Worm (Caenorhabditis elegans) whole organism, L3 larva: ENCODE data around the gene M195.2.

ENCODE experiments used
- aly-2 ChIP-seq: fragments of 150-350 bp; optimal IDR thresholded peaks from 2 replicates; lab custom pipeline; 2014; ENCODE audit warnings: missing biosample characterization, missing genetic modification characterization
- ceh-16 ChIP-seq: sonication (generic microtip); optimal IDR thresholded peaks from 2 replicates; lab custom pipeline; 2017; ENCODE audit warnings: missing biosample characterization, missing genetic modification characterization
- ceh-28 ChIP-seq: fragments of 150-350 bp; optimal IDR thresholded peaks from 2 replicates; lab custom pipeline; 2014; ENCODE audit warnings: missing biosample characterization, missing genetic modification reagents, missing genetic modification characterization
- ceh-9 ChIP-seq: sonication (generic microtip); optimal IDR thresholded peaks from 2 replicates; lab custom pipeline; 2018; ENCODE audit warnings: missing biosample characterization, missing genetic modification characterization
- daf-12 ChIP-seq: fragments of 150-350 bp; optimal IDR thresholded peaks from 2 replicates; lab custom pipeline; 2014; ENCODE audit warnings: missing biosample characterization, missing genetic modification reagents, missing genetic modification characterization
- egl-27 ChIP-seq: sonication (generic microtip); optimal IDR thresholded peaks from 4 replicates; lab custom pipeline; 2017; ENCODE audit warnings: missing biosample characterization, missing genetic modification reagents, missing genetic modification characterization
- egl-5 ChIP-seq: fragments of 150-350 bp; optimal IDR thresholded peaks from 2 replicates; lab custom pipeline; 2017; ENCODE audit warnings: missing biosample characterization, missing genetic modification reagents, missing genetic modification characterization, inconsistent platforms
- elt-1 ChIP-seq: fragments of 150-350 bp; optimal IDR thresholded peaks from 2 replicates; lab custom pipeline; 2014; ENCODE audit warnings: missing biosample characterization, missing genetic modification characterization
- elt-2 ChIP-seq: sonication (generic microtip); optimal IDR thresholded peaks from 2 replicates; lab custom pipeline; 2016; ENCODE audit warnings: missing genetic modification reagents, mild to moderate bottlenecking, missing genetic modification characterization, missing compliant biosample characterization
- elt-3 ChIP-seq, 3 experiments: fragments of 150-350 bp in 1 of 3; sonication (generic microtip) in 2 of 3; optimal IDR thresholded peaks; 2 replicates in 2 of 3; 4 replicates in 1 of 3; lab custom pipeline; 2014 to 2017; ENCODE audit warnings: missing biosample characterization in 3 of 3, missing genetic modification characterization in 3 of 3
- eor-1 ChIP-seq, 2 experiments: fragments of 150-350 bp; optimal IDR thresholded peaks; 2 replicates each; lab custom pipeline; 2014 to 2018; ENCODE audit warnings: missing biosample characterization in 2 of 2, missing genetic modification characterization in 2 of 2
- fkh-2 ChIP-seq: fragments of 150-350 bp; optimal IDR thresholded peaks from 2 replicates; lab custom pipeline; 2014; ENCODE audit warnings: missing biosample characterization, missing genetic modification reagents, missing genetic modification characterization
- fos-1 ChIP-seq: fragments of 150-350 bp; optimal IDR thresholded peaks from 2 replicates; lab custom pipeline; 2014; ENCODE audit warnings: missing biosample characterization, missing genetic modification characterization
- hmg-11 ChIP-seq: sonication (generic microtip); optimal IDR thresholded peaks from 2 replicates; lab custom pipeline; 2016; ENCODE audit warnings: missing genetic modification characterization, missing compliant biosample characterization
- lin-15B ChIP-seq: fragments of 150-350 bp; optimal IDR thresholded peaks from 2 replicates; lab custom pipeline; 2014; ENCODE audit warnings: missing biosample characterization, missing genetic modification characterization
- lin-39 ChIP-seq: fragments of 150-350 bp; optimal IDR thresholded peaks from 2 replicates; lab custom pipeline; 2018; ENCODE audit warnings: missing biosample characterization, missing genetic modification reagents, missing genetic modification characterization
- mml-1 ChIP-seq: fragments of 150-350 bp; sonication (generic microtip); optimal IDR thresholded peaks from 3 replicates; lab custom pipeline; 2014; ENCODE audit warnings: missing biosample characterization, missing genetic modification characterization
- nhr-11 ChIP-seq: fragments of 150-350 bp; optimal IDR thresholded peaks from 2 replicates; lab custom pipeline; 2014; ENCODE audit warnings: missing biosample characterization, missing genetic modification characterization
- nhr-12 ChIP-seq: fragments of 150-350 bp; optimal IDR thresholded peaks from 2 replicates; lab custom pipeline; 2014; ENCODE audit warnings: missing biosample characterization, missing genetic modification characterization
- nhr-25 ChIP-seq: sonication (generic microtip); optimal IDR thresholded peaks from 2 replicates; lab custom pipeline; 2017; ENCODE audit warnings: missing biosample characterization, missing genetic modification characterization
- pha-4 ChIP-seq: fragments of 150-350 bp; optimal IDR thresholded peaks from 2 replicates; lab custom pipeline; 2014; ENCODE audit warnings: missing biosample characterization, missing genetic modification reagents, missing genetic modification characterization
- pqm-1 ChIP-seq: fragments of 150-350 bp; optimal IDR thresholded peaks from 2 replicates; lab custom pipeline; 2017; ENCODE audit warnings: missing biosample characterization, missing genetic modification characterization, inconsistent platforms
- skn-1 ChIP-seq: fragments of 150-350 bp; optimal IDR thresholded peaks from 2 replicates; lab custom pipeline; 2014; ENCODE audit warnings: missing biosample characterization, missing genetic modification characterization
- snpc-4 ChIP-seq: fragments of 150-350 bp; optimal IDR thresholded peaks from 2 replicates; lab custom pipeline; 2014; ENCODE audit warnings: missing biosample characterization, missing genetic modification characterization
- tbx-2 ChIP-seq: sonication (generic microtip); optimal IDR thresholded peaks from 2 replicates; lab custom pipeline; 2016; ENCODE audit warnings: mild to moderate bottlenecking, missing genetic modification characterization, missing compliant biosample characterization
- unc-39 ChIP-seq: sonication (generic microtip); optimal IDR thresholded peaks from 4 replicates; lab custom pipeline; 2017; ENCODE audit warnings: missing biosample characterization, missing genetic modification characterization
- unc-62 ChIP-seq: fragments of 150-350 bp; sonication (generic microtip); optimal IDR thresholded peaks from 4 replicates; lab custom pipeline; 2014; ENCODE audit warnings: missing biosample characterization, missing genetic modification reagents, missing genetic modification characterization
- zag-1 ChIP-seq: fragments of 150-350 bp; optimal IDR thresholded peaks from 2 replicates; lab custom pipeline; 2014; ENCODE audit warnings: missing biosample characterization, missing genetic modification characterization
- ztf-11 ChIP-seq: fragments of 150-350 bp; optimal IDR thresholded peaks from 2 replicates; lab custom pipeline; 2014; ENCODE audit warnings: missing biosample characterization, missing genetic modification characterization
- ztf-4 ChIP-seq: fragments of 150-350 bp; optimal IDR thresholded peaks from 2 replicates; lab custom pipeline; 2014; ENCODE audit warnings: missing biosample characterization, missing genetic modification characterization

The M195.2 gene

DNA sequence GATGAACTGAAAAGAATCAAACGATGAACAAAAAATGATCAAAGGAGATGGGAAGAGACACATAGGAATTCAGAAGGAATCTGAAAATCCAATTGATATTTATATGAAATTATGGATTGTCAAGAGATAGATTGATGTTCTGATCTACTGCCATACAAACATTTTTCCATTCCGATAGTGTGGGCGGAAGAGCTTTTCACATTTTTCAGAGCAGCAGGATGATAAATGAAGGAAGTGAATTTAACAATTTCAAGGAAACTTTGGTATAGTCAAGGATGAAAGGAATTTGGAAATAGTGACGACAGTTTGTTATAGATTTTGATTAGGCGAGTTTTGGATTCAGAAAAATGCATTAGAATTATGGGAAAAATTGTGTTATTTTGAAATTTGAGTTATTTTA, 44.8 kb downstream of the M195.2 start, which contains the start of gene ubc-24:
ubc-24 (plus strand) TSS at position 301 of the 400 bp plus-strand sequence.
- TF ChIP-seq ceh-16 (tag; lab: Kevin White, UChicago): no peak
- TF ChIP-seq egl-5 (tag; lab: Kevin White, UChicago): no peak
- no peak for TF ChIP-seq unc-62
- no peak for TF ChIP-seq hmg-11 (tag; lab: Kevin White, UChicago)
- TF ChIP-seq elt-1 (tag; lab: Kevin White, UChicago): no peak
- TF ChIP-seq lin-15B: no peak

DNA sequence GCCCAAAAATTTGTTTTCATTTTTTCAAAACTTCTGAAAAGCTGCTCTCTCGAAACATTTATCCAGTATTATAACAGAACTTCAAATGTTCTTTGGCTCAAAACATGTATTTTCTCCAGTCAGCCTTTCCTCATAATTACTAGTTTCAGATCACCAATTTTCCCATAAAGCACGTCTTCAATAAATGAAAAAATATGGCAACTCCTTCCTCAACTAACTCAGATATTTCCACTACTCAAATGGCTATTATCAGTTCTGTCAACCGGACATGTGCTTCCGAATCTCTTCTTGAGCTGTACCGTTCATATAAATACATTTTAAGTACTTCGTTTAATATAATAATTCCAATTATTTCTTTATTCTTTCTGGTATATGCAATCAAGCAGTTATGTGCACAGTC, 46.9 kb downstream of the M195.2 start, which contains the start of gene sra-13:
sra-13 (plus strand) TSS at position 195 of the 400 bp plus-strand sequence.
- TF ChIP-seq lin-15B: no peak
- TF ChIP-seq pha-4 (tag; lab: Kevin White, UChicago): no peak
- no peak for TF ChIP-seq elt-2 (tag; lab: Kevin White, UChicago)
- no peak for TF ChIP-seq ztf-11 (tag; lab: Kevin White, UChicago)
- no peak for TF ChIP-seq zag-1 (tag; lab: Kevin White, UChicago)
- TF ChIP-seq elt-1 (tag; lab: Kevin White, UChicago): no peak
- TF ChIP-seq egl-5 (tag; lab: Kevin White, UChicago): no peak
- TF ChIP-seq tbx-2 (tag; lab: Kevin White, UChicago): no peak
- TF ChIP-seq ztf-4: no peak
- TF ChIP-seq eor-1 (tag; optimal IDR thresholded peaks at IDR 0.05; lab: Kevin White, UChicago): no peak
- no peak for TF ChIP-seq fos-1 (tag; lab: Kevin White, UChicago)
- TF ChIP-seq elt-3 (tag; optimal IDR thresholded peaks at IDR 0.05; lab: Kevin White, UChicago): no peak
- TF ChIP-seq nhr-12 (tag; lab: Kevin White, UChicago): no peak
- TF ChIP-seq ceh-28 (tag; lab: Kevin White, UChicago): no peak
- TF ChIP-seq egl-27 (tag; lab: Kevin White, UChicago): no peak
- TF ChIP-seq nhr-11 (tag; lab: Kevin White, UChicago): no peak
- no peak for TF ChIP-seq unc-39 (tag; lab: Kevin White, UChicago)
- no peak for TF ChIP-seq daf-12 (tag; lab: Kevin White, UChicago)
- TF ChIP-seq ceh-9 (tag; lab: Kevin White, UChicago): no peak

DNA sequence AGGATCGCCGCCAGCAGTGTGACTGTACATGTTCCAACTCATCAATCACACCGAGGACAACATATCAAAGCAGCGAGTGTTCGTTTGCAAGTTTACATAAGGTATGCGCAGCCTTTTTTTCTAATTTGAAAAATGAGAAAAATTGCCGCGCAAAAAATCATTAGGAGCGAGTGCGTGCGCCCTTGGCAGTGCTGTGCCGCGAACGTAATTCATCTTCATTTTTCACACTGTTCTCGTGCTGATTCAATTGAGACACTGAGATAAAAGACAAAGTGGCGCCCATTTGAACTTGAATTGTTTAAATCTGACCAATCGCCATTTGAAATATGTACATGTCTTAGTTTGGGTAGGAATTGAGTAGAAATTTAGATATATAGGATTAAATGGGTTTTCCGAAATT, 49.0 kb downstream of the M195.2 start:
- no peak for TF ChIP-seq skn-1 (tag; lab: Kevin White, UChicago)
- TF ChIP-seq snpc-4 (tag; lab: Kevin White, UChicago): no peak
- no peak for TF ChIP-seq aly-2 (tag; lab: Kevin White, UChicago)
- TF ChIP-seq elt-1 (tag; lab: Kevin White, UChicago): no peak
- TF ChIP-seq fkh-2 (tag; lab: Kevin White, UChicago): no peak
- TF ChIP-seq nhr-25 (tag; lab: Kevin White, UChicago): peak; percentile 50
- no peak for TF ChIP-seq ceh-28 (tag; lab: Kevin White, UChicago)
- peak; percentile 64 for TF ChIP-seq lin-39 (tag; lab: Kevin White, UChicago)
- TF ChIP-seq, all 47 proteins: peak for 2

DNA sequence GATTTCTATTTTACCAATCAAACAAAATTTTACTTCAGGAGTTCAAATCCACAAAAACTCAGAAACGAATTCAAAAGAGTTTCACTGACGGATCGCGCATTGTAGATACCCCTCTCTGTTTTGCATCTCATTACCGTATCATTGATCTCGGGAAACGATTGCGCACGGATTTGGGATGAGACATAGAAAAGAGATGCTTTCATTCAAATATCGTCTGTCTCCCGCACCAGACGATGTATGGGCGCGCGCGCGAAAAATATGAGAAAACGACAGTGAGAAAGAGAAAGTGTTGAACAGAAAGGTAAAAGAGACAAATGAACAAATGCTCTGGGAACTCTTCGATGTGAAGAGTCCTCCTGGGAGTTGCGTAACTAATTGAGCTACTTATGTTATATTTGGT, 50.4 kb downstream of the M195.2 start:
- TF ChIP-seq mml-1 (tag; lab: Kevin White, UChicago) (no peak), aly-2 (tag; lab: Kevin White, UChicago) (no peak)
- TF ChIP-seq, all 47 proteins: peak for 0

DNA sequence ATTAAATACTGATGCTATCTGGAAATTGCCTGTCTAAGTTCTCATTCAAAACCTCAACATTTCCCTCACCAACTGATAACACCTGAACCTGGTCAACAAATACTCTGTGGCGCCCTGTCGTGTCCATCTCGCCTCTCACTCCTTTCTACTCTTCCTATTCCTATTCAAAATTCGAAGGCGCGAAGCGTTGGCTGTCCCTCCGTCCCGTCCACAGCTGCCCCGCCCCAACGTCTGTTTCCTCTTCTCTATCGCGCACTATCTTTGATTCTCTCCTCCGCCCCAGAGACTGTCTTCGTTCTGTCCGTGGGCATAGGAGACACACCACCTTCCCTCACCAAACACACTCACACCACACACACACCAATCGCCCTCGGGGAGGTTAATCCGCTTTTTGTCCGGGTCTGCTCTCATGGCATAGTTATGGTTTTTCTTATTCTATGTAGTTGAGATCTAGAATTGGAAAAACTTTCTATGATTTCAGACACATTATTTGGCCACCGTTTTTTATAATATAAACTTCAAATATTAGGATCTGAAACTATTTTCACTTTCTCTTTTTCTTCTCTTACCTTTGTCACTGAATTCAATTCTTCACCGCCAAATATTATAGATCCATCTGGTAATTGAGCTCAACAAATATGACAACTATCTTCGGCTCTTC, 51.6 kb downstream of the M195.2 start, which contains the start of gene efl-3:
efl-3 (plus strand) TSS at position 611 of the 661 bp plus-strand sequence.
- TF ChIP-seq eor-1 (tag; optimal IDR thresholded peaks at IDR 0.05; lab: Kevin White, UChicago): no peak
- TF ChIP-seq pqm-1: peak; percentile 16
- TF ChIP-seq elt-2 (tag; lab: Kevin White, UChicago): peak; percentile 37
- TF ChIP-seq, all 47 proteins: peak for 2
